Worm (Caenorhabditis elegans): ENCODE measurements around the gene K10C2.8.

The K10C2.8 gene

ce11 chrX:6408286-6408685, 29.2 kb downstream of the K10C2.8 start:
- TF ChIP-seq alr-1 (tag; optimal IDR thresholded peaks at IDR 0.05) (no peak), lsy-2 (tag; optimal IDR thresholded peaks at IDR 0.05) (peak in 1 of 2 experiments; percentile 13), nhr-77 (tag; optimal IDR thresholded peaks at IDR 0.05) (no peak), ceh-16 (tag; optimal IDR thresholded peaks at IDR 0.05) (no peak), elt-1 (tag; optimal IDR thresholded peaks at IDR 0.05) (no peak), blmp-1 (tag; optimal IDR thresholded peaks at IDR 0.05; ENCODE audit: insufficient read depth) (no peak), elt-3 (tag; optimal IDR thresholded peaks at IDR 0.05) (no peak), skn-1 (tag; optimal IDR thresholded peaks at IDR 0.05) (peak; percentile 90), fos-1 (tag; optimal IDR thresholded peaks at IDR 0.05) (peak; percentile 23), sma-3 (GFP tag; optimal IDR thresholded peaks at IDR 0.05) (no peak), ztf-1 (GFP tag; conservative IDR thresholded peaks at IDR 0.05) (no peak), crh-2 (tag; optimal IDR thresholded peaks at IDR 0.05) (no peak)

- TF ChIP-seq blmp-1 (tag; optimal IDR thresholded peaks at IDR 0.05; ENCODE audit: insufficient read depth) (no peak), elt-3 (tag; optimal IDR thresholded peaks at IDR 0.05) (no peak), alr-1 (tag; optimal IDR thresholded peaks at IDR 0.05) (no peak), nhr-10 (tag; optimal IDR thresholded peaks at IDR 0.05) (no peak), sma-3 (GFP tag; optimal IDR thresholded peaks at IDR 0.05) (no peak)
Measured at ce11 chrX:6407805-6408204, 29.6 kb downstream of the K10C2.8 start.

- TF ChIP-seq ztf-4 (tag; optimal IDR thresholded peaks at IDR 0.05): no peak
- no peak for TF ChIP-seq lin-39 (tag; optimal IDR thresholded peaks at IDR 0.05)
- TF ChIP-seq F13H6.1 (tag; optimal IDR thresholded peaks at IDR 0.05): no peak
- TF ChIP-seq ama-1 (optimal IDR thresholded peaks at IDR 0.05): no peak
- TF ChIP-seq nhr-77 (tag; optimal IDR thresholded peaks at IDR 0.05): no peak
- no peak for TF ChIP-seq snpc-4 (tag; optimal IDR thresholded peaks at IDR 0.05)
- TF ChIP-seq unc-39 (tag; optimal IDR thresholded peaks at IDR 0.05): no peak
- no peak for TF ChIP-seq nhr-21 (tag; optimal IDR thresholded peaks at IDR 0.05)
- no peak for TF ChIP-seq sma-3 (GFP tag; optimal IDR thresholded peaks at IDR 0.05)
- no peak for TF ChIP-seq zag-1 (tag; optimal IDR thresholded peaks at IDR 0.05)
- TF ChIP-seq mdl-1 (tag; optimal IDR thresholded peaks at IDR 0.05): no peak
- no peak for TF ChIP-seq sma-9 (GFP tag; optimal IDR thresholded peaks at IDR 0.05)
- no peak for TF ChIP-seq sma-9 (tag; optimal IDR thresholded peaks at IDR 0.05)
Measured at ce11 chrX:6405905-6406304, 31.5 kb downstream of the K10C2.8 start.

ce11 chrX:6403122-6403521, 34.3 kb downstream of the K10C2.8 start, which contains the start of gene glt-4:
Gene glt-4 (plus strand): TSS chrX:6403422.
- TF ChIP-seq ama-1 (optimal IDR thresholded peaks at IDR 0.05) (no peak), F13H6.1 (tag; optimal IDR thresholded peaks at IDR 0.05) (no peak), ztf-11 (tag; optimal IDR thresholded peaks at IDR 0.05) (no peak)

ce11 chrX:6399450-6399849, 38.0 kb downstream of the K10C2.8 start:
- TF ChIP-seq C34F6.9 (tag; optimal IDR thresholded peaks at IDR 0.05): peak; percentile 8
- TF ChIP-seq unc-39 (tag; optimal IDR thresholded peaks at IDR 0.05): no peak
- TF ChIP-seq F13H6.1 (tag; optimal IDR thresholded peaks at IDR 0.05): peak; percentile 6
- peak in 1 of 2 experiments; percentile 5 for TF ChIP-seq lsy-2 (tag; optimal IDR thresholded peaks at IDR 0.05)

ce11 chrX:6391491-6391890, 46.0 kb downstream of the K10C2.8 start, which contains the start of gene igcm-2:
Gene igcm-2 (minus strand): TSS chrX:6391591.
- no peak for TF ChIP-seq nhr-25 (tag; optimal IDR thresholded peaks at IDR 0.05)

- TF ChIP-seq nhr-21 (tag; optimal IDR thresholded peaks at IDR 0.05): no peak
- TF ChIP-seq gmeb-1 (tag; optimal IDR thresholded peaks at IDR 0.05): no peak
- TF ChIP-seq dmd-4 (tag; optimal IDR thresholded peaks at IDR 0.05): no peak
- TF ChIP-seq unc-55 (GFP tag; optimal IDR thresholded peaks at IDR 0.05): no peak
- TF ChIP-seq skn-1 (tag; optimal IDR thresholded peaks at IDR 0.05): no peak
- TF ChIP-seq egl-27 (tag; optimal IDR thresholded peaks at IDR 0.05): no peak
- TF ChIP-seq fos-1 (tag; optimal IDR thresholded peaks at IDR 0.05): no peak
- TF ChIP-seq mab-5 (tag; optimal IDR thresholded peaks at IDR 0.05): no peak
- no peak for TF ChIP-seq elt-3 (tag; optimal IDR thresholded peaks at IDR 0.05)
- no peak for TF ChIP-seq lin-11 (tag; optimal IDR thresholded peaks at IDR 0.05)
- no peak for TF ChIP-seq ama-1 (optimal IDR thresholded peaks at IDR 0.05)
- no peak for TF ChIP-seq nhr-237 (tag; optimal IDR thresholded peaks at IDR 0.05)
- TF ChIP-seq ceh-82 (tag; optimal IDR thresholded peaks at IDR 0.05): no peak
Measured at ce11 chrX:6388639-6389038, 48.8 kb downstream of the K10C2.8 start.
